Worm (Caenorhabditis elegans): ENCODE data around the gene F40F8.11.

Gene F40F8.11

ce11 chrII:11105981-11106711 lies 26.2 kb downstream of the F40F8.11 start, which contains the start of gene nasp-1:
nasp-1 (plus strand) TSS chrII:11106612.
- TF ChIP-seq unc-62 (GFP tag; optimal IDR thresholded peaks at IDR 0.05) = no peak

ce11 chrII:11104162-11104561 lies 28.2 kb downstream of the F40F8.11 start, which contains the start of gene C09H10.9:
C09H10.9 (plus strand) TSS chrII:11104462.
- no peak for TF ChIP-seq unc-62 (GFP tag; optimal IDR thresholded peaks at IDR 0.05)

ce11 chrII:11103657-11104056 lies 28.7 kb downstream of the F40F8.11 start, which contains the start of gene C09H10.5:
C09H10.5 (minus strand) TSS chrII:11103757.
- TF ChIP-seq unc-62 (GFP tag; optimal IDR thresholded peaks at IDR 0.05) = no peak

ce11 chrII:11103052-11103451 lies 29.3 kb downstream of the F40F8.11 start:
- no peak for TF ChIP-seq unc-62 (GFP tag; optimal IDR thresholded peaks at IDR 0.05)

DNA sequence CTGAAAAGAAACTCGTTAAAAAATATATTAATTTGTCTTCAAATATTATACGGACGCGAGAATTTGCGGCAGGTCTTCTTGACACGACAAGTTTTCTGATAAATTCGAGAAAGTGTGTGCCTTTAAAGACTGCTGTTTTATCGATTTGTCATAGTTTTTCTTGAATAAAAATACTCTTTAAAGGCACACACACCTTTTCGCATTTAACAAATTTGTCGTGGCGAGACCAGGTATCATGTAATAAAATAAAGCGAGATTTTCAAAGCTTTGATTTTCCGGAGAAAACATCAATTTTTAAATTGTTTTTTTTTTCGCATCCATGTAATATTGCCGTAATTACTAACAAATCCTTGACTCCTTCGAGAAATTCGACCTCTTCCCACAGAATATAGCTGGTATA lies 31.2 kb downstream of the F40F8.11 start:
- TF ChIP-seq unc-62 (GFP tag; optimal IDR thresholded peaks at IDR 0.05) = no peak

DNA sequence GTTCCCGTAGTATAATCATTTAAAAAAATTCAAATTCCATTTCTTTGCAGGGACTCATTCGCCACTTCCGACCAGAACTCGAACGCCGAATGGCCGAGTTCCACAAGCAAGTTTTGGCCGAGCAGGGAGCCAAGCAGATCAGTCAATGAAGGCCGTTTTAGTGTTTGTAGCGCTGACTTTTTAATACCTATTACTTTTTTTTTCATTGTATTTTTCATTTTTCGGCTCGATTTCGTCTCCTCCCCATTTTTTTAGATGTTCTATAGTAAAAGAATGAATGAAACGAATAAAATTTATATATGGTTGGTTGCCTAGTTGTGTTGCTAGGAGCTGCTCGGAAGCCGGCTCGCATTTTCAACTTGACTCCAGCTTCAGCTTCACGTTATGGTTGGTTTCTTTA lies 32.5 kb downstream of the F40F8.11 start, which contains the start of gene C09H10.4:
TSS of gene C09H10.4 (plus strand) at position 301 of the 400 bp plus-strand sequence.
- TF ChIP-seq unc-62 (GFP tag; optimal IDR thresholded peaks at IDR 0.05) = no peak

- no peak for TF ChIP-seq unc-62 (GFP tag; optimal IDR thresholded peaks at IDR 0.05)
Measured at ce11 chrII:11097154-11097887, 35.1 kb downstream of the F40F8.11 start, which contains the start of the genes rpl-36.A and nuo-1. rpl-36.A (minus strand) TSS chrII:11097204. nuo-1 (plus strand) TSS chrII:11097837.

ce11 chrII:11096233-11096632 lies 36.2 kb downstream of the F40F8.11 start, which contains the start of gene nbs-1:
nbs-1 (minus strand) TSS chrII:11096478.
- no peak for TF ChIP-seq unc-62 (GFP tag; optimal IDR thresholded peaks at IDR 0.05)

ce11 chrII:11094431-11094830 lies 38.0 kb downstream of the F40F8.11 start:
- TF ChIP-seq unc-62 (GFP tag; optimal IDR thresholded peaks at IDR 0.05) = no peak

DNA sequence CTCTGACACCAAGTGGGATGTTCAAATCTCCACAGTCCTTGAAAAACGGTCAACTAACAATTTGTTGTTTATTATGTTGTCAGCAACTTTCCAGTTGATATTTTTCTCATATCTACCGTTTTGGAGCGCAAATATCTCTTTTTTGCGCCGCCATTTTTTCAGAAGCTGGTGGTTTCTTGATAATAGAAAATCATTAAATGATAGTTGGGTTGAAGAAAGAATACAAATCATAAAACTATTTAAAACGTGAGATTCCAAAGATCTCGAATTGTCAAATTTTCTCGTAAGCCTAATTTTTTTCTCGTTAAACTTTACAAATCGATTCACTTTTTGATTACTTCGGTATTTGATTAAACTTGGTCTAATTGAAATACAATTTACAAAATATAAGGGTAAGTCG lies 40.0 kb downstream of the F40F8.11 start, which contains the start of gene rpl-42:
TSS of gene rpl-42 (plus strand) at position 301 of the 400 bp plus-strand sequence.
- no peak for TF ChIP-seq unc-62 (GFP tag; optimal IDR thresholded peaks at IDR 0.05)

- no peak for TF ChIP-seq unc-62 (GFP tag; optimal IDR thresholded peaks at IDR 0.05)
Measured at ce11 chrII:11091577-11091976, 40.8 kb downstream of the F40F8.11 start.

DNA sequence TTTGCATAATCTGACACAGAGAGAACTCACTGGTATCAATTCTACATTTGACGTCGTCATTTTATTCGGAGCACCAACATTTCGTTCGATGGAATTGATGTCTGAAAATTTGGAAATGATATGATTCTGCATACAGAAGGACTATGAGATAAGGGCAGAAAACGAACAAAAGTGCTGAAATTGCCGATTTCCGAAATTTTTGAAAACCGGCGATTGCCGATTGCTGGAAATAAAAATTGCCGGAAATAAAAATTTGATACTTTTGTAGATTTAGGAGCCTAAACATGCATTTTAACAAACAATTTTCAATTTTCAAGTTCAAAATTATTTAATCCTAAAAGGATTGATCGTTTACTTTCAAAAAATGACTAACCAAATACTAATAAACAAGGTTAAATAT lies 43.0 kb downstream of the F40F8.11 start, which contains the start of gene unc-53:
TSS of gene unc-53 (minus strand) at position 101 of the 400 bp plus-strand sequence.
- no peak for TF ChIP-seq unc-62 (GFP tag; optimal IDR thresholded peaks at IDR 0.05)

DNA sequence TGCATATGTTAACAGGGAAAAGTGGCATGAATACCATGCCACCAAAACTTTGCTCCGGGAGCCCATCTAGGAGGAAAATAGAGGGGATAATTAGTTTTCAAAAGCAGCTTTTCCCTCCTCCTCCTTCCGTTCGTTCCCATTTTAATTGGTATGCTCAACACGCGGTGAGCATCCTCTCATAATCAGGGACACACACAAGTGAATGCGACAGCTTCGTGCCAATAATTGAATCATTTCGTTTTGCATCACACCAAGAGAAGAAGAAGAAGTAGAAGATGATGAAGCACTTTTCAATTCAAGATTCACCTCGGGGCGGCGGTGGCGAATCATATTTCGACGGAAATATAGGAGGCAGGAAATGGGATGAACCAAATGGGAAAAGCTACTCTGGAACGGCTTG lies 44.3 kb downstream of the F40F8.11 start:
- no peak for TF ChIP-seq unc-62 (GFP tag; optimal IDR thresholded peaks at IDR 0.05)

ce11 chrII:11086770-11087169 lies 45.6 kb downstream of the F40F8.11 start:
- no peak for TF ChIP-seq unc-62 (GFP tag; optimal IDR thresholded peaks at IDR 0.05)
